Worm (Caenorhabditis elegans): Measurements from ENCODE around the gene str-1.

The str-1 gene

DNA sequence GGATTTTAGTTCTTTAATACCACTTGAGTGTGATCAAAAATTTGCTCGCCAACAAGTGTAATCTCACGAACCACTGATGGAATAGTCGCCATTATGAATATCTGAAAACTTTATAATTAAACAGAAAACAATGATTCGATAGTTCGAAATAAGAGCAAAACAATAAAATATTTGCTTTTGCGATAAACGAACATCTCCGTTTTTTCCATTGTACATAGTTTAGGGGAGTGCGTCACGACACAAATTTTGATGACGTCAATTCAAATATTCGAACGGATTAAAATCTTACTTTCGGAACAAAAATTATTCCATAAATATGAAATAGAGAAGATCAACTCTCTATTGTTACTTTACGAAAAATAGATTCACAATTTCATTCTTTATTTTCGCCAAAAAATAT, 39.6 kb upstream of the str-1 start, which contains the start of gene mutd-1:
Gene mutd-1, minus strand, starts transcription at position 101 of the 400 bp plus-strand sequence.
- TF ChIP-seq nfyb-1 (GFP tag; IDR thresholded peaks at IDR 0.05), result 0 out of 2 replicates have a peak, but pooled peaks have one; percentile 15
- TF ChIP-seq F37B4.10 (GFP tag; IDR thresholded peaks at IDR 0.05), result no peak
- no peak for TF ChIP-seq let-526 (GFP tag; IDR thresholded peaks at IDR 0.05)

DNA sequence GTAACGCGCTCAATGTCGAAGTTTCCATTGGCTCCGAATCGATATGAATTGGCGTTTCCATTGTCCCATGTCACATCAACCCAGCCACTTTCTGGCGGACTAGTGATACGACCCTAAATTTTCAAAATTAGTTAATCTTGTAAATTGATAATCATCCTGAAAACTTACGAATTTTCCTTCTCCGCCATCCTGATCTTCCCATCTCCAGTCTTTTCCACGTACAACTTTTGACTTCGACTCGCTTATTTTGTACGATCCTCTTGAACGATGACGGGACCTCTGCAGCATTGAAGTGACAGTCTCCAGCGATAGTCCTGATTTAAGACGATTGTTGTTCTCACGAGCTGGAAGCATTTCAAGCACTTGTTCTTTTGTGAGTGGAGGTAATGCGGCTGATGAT, 34.4 kb upstream of the str-1 start:
- TF ChIP-seq ztf-6 (GFP tag; IDR thresholded peaks at IDR 0.05) (no peak), sptf-2 (GFP tag; optimal IDR thresholded peaks at IDR 0.05) (no peak), mcd-1 (GFP tag; IDR thresholded peaks at IDR 0.05) (no peak), nhr-27 (tag; optimal IDR thresholded peaks at IDR 0.05) (no peak)

DNA sequence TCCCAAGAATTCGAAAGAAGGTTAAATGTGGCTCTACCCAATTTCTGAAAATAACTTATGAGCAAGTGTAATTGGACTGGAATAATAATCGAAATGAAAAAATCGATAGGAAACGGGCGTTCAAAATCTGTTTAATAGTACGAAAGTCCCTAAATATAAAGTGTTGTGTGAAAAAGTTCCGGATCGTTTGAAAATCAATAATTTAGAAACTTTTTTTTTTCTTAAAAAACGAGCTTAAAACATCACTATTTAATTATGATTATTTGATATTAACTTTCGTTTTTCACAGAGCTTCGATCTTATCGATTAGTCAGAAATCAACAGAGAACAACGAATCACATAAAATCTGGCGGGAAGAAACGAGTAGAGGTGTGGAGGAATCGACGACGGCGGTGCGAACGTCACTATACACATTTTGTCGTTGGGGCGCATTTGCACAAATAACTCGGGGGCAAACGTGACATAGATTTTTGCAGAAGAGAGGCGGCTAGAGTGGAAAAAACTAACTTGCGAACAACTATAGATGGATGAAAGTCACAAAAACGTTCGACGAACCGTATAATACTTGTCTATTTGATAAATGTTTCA, 28.8 kb upstream of the str-1 start, which contains the start of gene hecd-1:
Gene hecd-1, minus strand, starts transcription at position 51 of the 588 bp plus-strand sequence.
- TF ChIP-seq ztf-22 (GFP tag; optimal IDR thresholded peaks at IDR 0.05) (no peak), nhr-80 (tag; optimal IDR thresholded peaks at IDR 0.05) (peak; percentile 16), mcd-1 (GFP tag; IDR thresholded peaks at IDR 0.05) (peak; percentile 35), F23B12.7 (tag; optimal IDR thresholded peaks at IDR 0.05; ENCODE audit: insufficient read depth) (peak; percentile 56), lin-40 (tag; optimal IDR thresholded peaks at IDR 0.05) (no peak), let-607 (tag; optimal IDR thresholded peaks at IDR 0.05) (peak in 1 of 2 experiments; percentile 11), attf-5 (GFP tag; optimal IDR thresholded peaks at IDR 0.05) (peak; percentile 24)

DNA sequence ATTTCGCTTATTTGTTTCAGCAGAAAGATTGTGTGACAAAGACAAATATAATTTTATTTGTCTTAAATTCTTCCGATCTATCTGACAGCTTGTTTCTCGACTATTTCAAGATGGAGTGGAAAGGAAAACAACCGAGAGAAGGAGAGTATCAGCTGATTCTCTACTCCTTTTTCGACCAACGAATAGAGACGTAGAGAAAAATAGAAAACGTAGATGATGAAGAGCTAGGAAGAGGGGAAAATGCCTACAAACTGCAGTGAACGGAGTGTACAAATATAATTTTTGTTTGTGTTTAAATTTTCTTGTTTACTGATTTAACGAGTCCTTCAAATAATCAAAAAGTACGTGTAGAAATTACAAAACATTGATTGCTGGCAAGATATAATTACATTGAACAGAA, 25.9 kb upstream of the str-1 start:
- TF ChIP-seq Y79H2A.3 (GFP tag; conservative IDR thresholded peaks at IDR 0.05) (no peak), egl-44 (GFP tag; IDR thresholded peaks at IDR 0.05) (no peak), ZK185.1 (tag; optimal IDR thresholded peaks at IDR 0.05; ENCODE audit: poor library complexity, severe bottlenecking) (peak; percentile 2), nfya-1 (tag; optimal IDR thresholded peaks at IDR 0.05; ENCODE audit: borderline replicate concordance, insufficient read depth) (no peak), hrde-1 (tag; optimal IDR thresholded peaks at IDR 0.05; ENCODE audit: borderline replicate concordance) (no peak), pha-4 (tag; optimal IDR thresholded peaks at IDR 0.05) (peak; percentile 68), nhr-80 (tag; optimal IDR thresholded peaks at IDR 0.05) (peak; percentile 24), F49E8.2 (tag; optimal IDR thresholded peaks at IDR 0.05; ENCODE audit: insufficient read depth) (no peak), lsl-1 (GFP tag; optimal IDR thresholded peaks at IDR 0.05) (no peak), ztf-6 (GFP tag; IDR thresholded peaks at IDR 0.05) (no peak), nhr-120 (GFP tag; IDR thresholded peaks at IDR 0.05) (no peak), ztf-28 (GFP tag; IDR thresholded peaks at IDR 0.05) (no peak), dpff-1 (tag; optimal IDR thresholded peaks at IDR 0.05) (no peak), cebp-1 (GFP tag; IDR thresholded peaks at IDR 0.05) (no peak), cebp-1 (tag; optimal IDR thresholded peaks at IDR 0.05) (peak; percentile 26), hmg-1.2 (GFP tag; IDR thresholded peaks at IDR 0.05) (peak; percentile 50; the same call in 1 of the 2 replicates)

- TF ChIP-seq Y53G8AR.9 (GFP tag; conservative IDR thresholded peaks at IDR 0.05) (no peak), let-526 (GFP tag; IDR thresholded peaks at IDR 0.05) (no peak), nfya-1 (tag; optimal IDR thresholded peaks at IDR 0.05; ENCODE audit: borderline replicate concordance, insufficient read depth) (no peak), C06A6.2 (GFP tag; conservative IDR thresholded peaks at IDR 0.05) (no peak), tlf-1 (GFP tag; optimal IDR thresholded peaks at IDR 0.05) (no peak), lsy-27 (tag; optimal IDR thresholded peaks at IDR 0.05; ENCODE audit: borderline replicate concordance, insufficient read depth) (no peak), F33H1.4 (GFP tag; IDR thresholded peaks at IDR 0.05) (peak; percentile 36; the same call in 1 of the 2 replicates), ets-4 (GFP tag; optimal IDR thresholded peaks at IDR 0.05) (no peak), nfyb-1 (GFP tag; IDR thresholded peaks at IDR 0.05) (no peak), let-607 (tag; optimal IDR thresholded peaks at IDR 0.05) (no peak), hlh-26 (GFP tag; conservative IDR thresholded peaks at IDR 0.05) (no peak), madf-6 (GFP tag; IDR thresholded peaks at IDR 0.05) (peak; percentile 43; the same call in 1 of the 2 replicates), rcor-1 (GFP tag; IDR thresholded peaks at IDR 0.05) (no peak), attf-3 (GFP tag; conservative IDR thresholded peaks at IDR 0.05) (no peak), zim-3 (tag; optimal IDR thresholded peaks at IDR 0.05) (no peak), Y53F4B.3 (GFP tag; IDR thresholded peaks at IDR 0.05) (no peak)
These were observed 24.5 kb upstream of the str-1 start, which contains the start of gene C34D4.4 for ce11 chrIV:7149020-7149601. C34D4.4 (plus strand) TSS chrIV:7149361.
